Worm (Caenorhabditis elegans) whole organism, early embryonic: Measurements from ENCODE around the gene C10C6.7.
A peak's percentile ranks its signal among the peaks of the same experiment; 100 is the strongest.

Experiments used
- B0310.2 ChIP-seq: sonication (generic microtip); optimal IDR thresholded peaks from 2 replicates; lab custom pipeline; 2016; ENCODE audit warnings: mild to moderate bottlenecking, missing genetic modification characterization, missing compliant biosample characterization
- F13C5.2 ChIP-seq: sonication (generic microtip); optimal IDR thresholded peaks from 2 replicates; lab custom pipeline; 2017; ENCODE audit warnings: mild to moderate bottlenecking, missing genetic modification characterization, inconsistent platforms, missing compliant biosample characterization
- aly-1 ChIP-seq: sonication (generic microtip); optimal IDR thresholded peaks from 2 replicates; lab custom pipeline; 2016; ENCODE audit warnings: missing genetic modification characterization, missing compliant biosample characterization
- ama-1 ChIP-seq: fragments of 150-350 bp; optimal IDR thresholded peaks from 2 replicates; lab custom pipeline; 2014
- ceh-13 ChIP-seq: fragments of 200-800 bp; sonication (Bioruptor generic); optimal IDR thresholded peaks from 2 replicates; lab custom pipeline; 2018; ENCODE audit warnings: mild to moderate bottlenecking, missing genetic modification characterization, missing compliant biosample characterization
- ceh-36 ChIP-seq: sonication (generic microtip); optimal IDR thresholded peaks from 2 replicates; lab custom pipeline; 2016; ENCODE audit warnings: missing genetic modification characterization, inconsistent platforms, missing compliant biosample characterization
- ets-7 ChIP-seq: sonication (generic microtip); optimal IDR thresholded peaks from 2 replicates; lab custom pipeline; 2016; ENCODE audit warnings: missing genotype, missing genetic modification characterization, missing compliant biosample characterization
- flt-1 ChIP-seq: fragments of 200-800 bp; sonication (Bioruptor generic); IDR thresholded peaks from 2 replicates; pipeline ENCODE4 v1.3.6; 2022; ENCODE audit warnings: missing genetic modification characterization, missing compliant biosample characterization
- hmg-4 ChIP-seq: fragments of 200-800 bp; sonication (Bioruptor generic); optimal IDR thresholded peaks from 2 replicates; lab custom pipeline; 2018; ENCODE audit warnings: mild to moderate bottlenecking, missing genetic modification characterization, missing compliant biosample characterization
- hnd-1 ChIP-seq: sonication (generic microtip); optimal IDR thresholded peaks from 2 replicates; lab custom pipeline; 2016; ENCODE audit warnings: missing genetic modification characterization, missing compliant biosample characterization
- scrt-1 ChIP-seq: fragments of 200-800 bp; sonication (Bioruptor generic); IDR thresholded peaks from 2 replicates; pipeline ENCODE4 v1.3.6; 2022; ENCODE audit warnings: missing genetic modification characterization, missing compliant biosample characterization
- tbx-37 ChIP-seq: fragments of 200-800 bp; sonication (Bioruptor generic); conservative IDR thresholded peaks from 2 replicates; pipeline ENCODE4 v1.3.6; 2022; ENCODE audit warnings: missing genetic modification reagents, missing genetic modification characterization, missing compliant biosample characterization
- tra-4 ChIP-seq: sonication (generic microtip); optimal IDR thresholded peaks from 2 replicates; lab custom pipeline; 2017; ENCODE audit warnings: missing genetic modification characterization, missing compliant biosample characterization

DNA sequence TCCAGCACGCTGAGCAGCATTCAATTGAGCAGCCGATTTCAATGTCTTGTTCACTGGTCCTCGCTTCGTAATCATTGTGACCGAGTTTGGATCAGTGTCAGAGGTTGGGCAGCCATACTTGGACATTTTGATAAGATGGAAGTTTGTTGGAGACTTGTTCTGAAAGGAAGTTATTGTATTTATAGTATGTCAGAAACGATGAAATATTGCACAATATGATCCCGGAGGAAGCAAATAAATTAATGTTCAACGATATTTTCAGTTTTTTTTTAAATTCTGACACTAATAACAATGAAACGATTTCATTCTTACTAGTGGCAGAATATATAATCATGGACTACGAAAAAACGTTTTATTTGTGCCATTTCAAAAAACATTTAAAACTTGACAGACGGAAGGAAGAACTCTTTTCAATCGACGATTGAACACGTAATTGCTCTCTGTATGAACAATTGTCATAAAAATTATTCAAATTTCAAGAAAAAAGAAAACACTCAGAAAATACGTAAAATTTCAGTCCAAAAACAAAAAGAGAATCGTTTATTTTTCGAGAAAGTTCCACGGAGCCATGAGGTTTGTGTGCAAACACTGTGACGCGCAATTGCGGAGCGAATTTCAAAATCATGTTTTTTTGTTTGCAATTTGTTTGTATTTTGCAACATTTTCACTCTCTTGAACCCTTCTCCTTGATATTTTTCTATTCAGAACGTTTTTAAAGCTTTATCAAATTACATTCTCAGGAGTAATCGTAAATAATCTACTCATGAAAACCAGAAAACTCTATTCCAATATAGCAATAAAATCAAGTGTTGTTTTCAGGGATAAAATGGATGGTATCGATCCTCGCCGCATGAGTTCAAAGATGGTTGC, 12.9 kb upstream of the C10C6.7 start, which contains the start of the genes mbf-1 and nse-4:
- TF ChIP-seq B0310.2 (tag; lab: Kevin White, UChicago): no peak
- TF ChIP-seq ama-1 (lab: Kevin White, UChicago): no peak
- TF ChIP-seq ets-7 (tag; lab: Kevin White, UChicago): no peak
- TF ChIP-seq F13C5.2: peak; percentile 57
- TF ChIP-seq ceh-13 (GFP tag; lab: Kevin White, UChicago): no peak
- TF ChIP-seq hnd-1 (tag; lab: Kevin White, UChicago): no peak
- TF ChIP-seq scrt-1 (GFP tag; lab: Robert Waterston, UW): no peak
- no peak for TF ChIP-seq ceh-36
- no peak for TF ChIP-seq hmg-4
- no peak for TF ChIP-seq flt-1 (GFP tag; lab: Robert Waterston, UW)
- no peak for TF ChIP-seq tbx-37 (GFP tag; lab: Robert Waterston, UW)
- TF ChIP-seq tra-4: no peak
- TF ChIP-seq aly-1 (tag; lab: Kevin White, UChicago): no peak
